Worm (Caenorhabditis elegans): ENCODE data around the gene tag-293.

Gene tag-293

DNA sequence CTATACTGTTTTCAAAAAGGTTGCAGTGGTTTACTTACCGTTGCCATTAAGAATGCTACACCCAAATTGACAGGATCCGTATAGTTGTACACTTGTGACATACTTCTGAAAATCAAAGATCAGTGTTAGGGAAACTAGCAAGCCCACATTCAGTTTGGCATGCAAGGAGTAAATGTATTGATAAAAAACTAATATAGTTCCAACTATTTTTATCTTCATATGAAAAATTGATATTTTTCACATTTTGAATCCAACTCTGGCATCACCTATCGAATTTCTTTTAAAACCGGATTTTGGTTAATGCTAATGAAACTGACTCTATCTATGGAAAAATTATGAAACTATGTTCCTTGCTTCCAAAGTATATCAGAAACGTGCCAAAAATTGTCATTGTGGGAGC lies 30.1 kb downstream of the tag-293 start, which contains the start of gene srx-92:
TSS of gene srx-92 (minus strand) at position 101 of the 400 bp plus-strand sequence.
- TF ChIP-seq unc-120 (tag; optimal IDR thresholded peaks at IDR 0.05; ENCODE audit: poor library complexity, severe bottlenecking) (no peak), M03D4.4 (tag; optimal IDR thresholded peaks at IDR 0.05) (no peak), ceh-83 (GFP tag; optimal IDR thresholded peaks at IDR 0.05) (no peak), cnd-1 (tag; optimal IDR thresholded peaks at IDR 0.05) (no peak), ces-1 (GFP tag; optimal IDR thresholded peaks at IDR 0.05) (no peak), pha-4 (tag; optimal IDR thresholded peaks at IDR 0.05) (no peak)

ce11 chrV:7321915-7322314 lies 33.4 kb downstream of the tag-293 start, which contains the start of gene F10G2.10:
Gene F10G2.10 (plus strand): TSS chrV:7322215.
- TF ChIP-seq snpc-4 (tag; optimal IDR thresholded peaks at IDR 0.05) (no peak), nhr-2 (tag; optimal IDR thresholded peaks at IDR 0.05) (no peak), hlh-1 (tag; optimal IDR thresholded peaks at IDR 0.05) (no peak), M03D4.4 (tag; optimal IDR thresholded peaks at IDR 0.05) (no peak), cnd-1 (tag; optimal IDR thresholded peaks at IDR 0.05) (no peak), lsy-2 (tag; optimal IDR thresholded peaks at IDR 0.05) (no peak), elt-1 (tag; optimal IDR thresholded peaks at IDR 0.05; ENCODE audit: borderline replicate concordance, insufficient read depth) (no peak), sem-2 (GFP tag; optimal IDR thresholded peaks at IDR 0.05) (no peak), mep-1 (tag; optimal IDR thresholded peaks at IDR 0.05) (no peak), ceh-83 (GFP tag; optimal IDR thresholded peaks at IDR 0.05) (no peak), nhr-12 (tag; optimal IDR thresholded peaks at IDR 0.05) (no peak), ces-1 (GFP tag; optimal IDR thresholded peaks at IDR 0.05) (no peak)

DNA sequence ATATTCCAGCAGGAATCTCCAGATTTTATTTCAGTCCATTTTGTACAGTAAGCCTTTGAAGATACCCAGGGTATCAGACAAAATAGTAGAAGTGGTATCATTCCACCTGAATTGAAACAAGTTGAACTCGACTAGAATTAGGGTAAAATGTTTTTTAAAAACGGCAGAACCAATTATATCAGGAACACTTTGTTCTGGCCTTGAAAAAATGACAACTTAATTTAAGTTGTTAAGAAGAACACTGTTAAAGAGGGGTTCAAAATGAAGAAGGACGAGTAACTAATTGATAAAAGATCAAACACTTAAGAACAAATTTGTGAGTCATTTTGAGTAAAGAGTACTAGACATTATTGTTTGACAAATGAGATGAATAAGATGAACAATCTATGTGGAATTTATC lies 34.5 kb downstream of the tag-293 start, which contains the start of gene lmd-4:
TSS of gene lmd-4 (minus strand) at position 101 of the 400 bp plus-strand sequence.
- no peak for TF ChIP-seq elt-1 (tag; optimal IDR thresholded peaks at IDR 0.05; ENCODE audit: borderline replicate concordance, insufficient read depth)
- no peak for TF ChIP-seq unc-62 (GFP tag; optimal IDR thresholded peaks at IDR 0.05)
- TF ChIP-seq nhr-12 (tag; optimal IDR thresholded peaks at IDR 0.05): no peak
- no peak for TF ChIP-seq nhr-237 (tag; optimal IDR thresholded peaks at IDR 0.05)
- no peak for TF ChIP-seq mab-5 (tag; optimal IDR thresholded peaks at IDR 0.05)
- TF ChIP-seq drap-1 (GFP tag; optimal IDR thresholded peaks at IDR 0.05): no peak
- TF ChIP-seq ces-1 (GFP tag; optimal IDR thresholded peaks at IDR 0.05): no peak
- TF ChIP-seq blmp-1 (tag; optimal IDR thresholded peaks at IDR 0.05): no peak
- TF ChIP-seq ceh-43 (GFP tag; optimal IDR thresholded peaks at IDR 0.05): no peak
- TF ChIP-seq cnd-1 (tag; optimal IDR thresholded peaks at IDR 0.05): no peak
- TF ChIP-seq unc-39 (tag; optimal IDR thresholded peaks at IDR 0.05): no peak
- no peak for TF ChIP-seq ztf-11 (tag; optimal IDR thresholded peaks at IDR 0.05)
- TF ChIP-seq nhr-76 (tag; optimal IDR thresholded peaks at IDR 0.05): no peak
- no peak for TF ChIP-seq ceh-39 (tag; optimal IDR thresholded peaks at IDR 0.05)
- no peak for TF ChIP-seq snpc-4 (tag; optimal IDR thresholded peaks at IDR 0.05)

DNA sequence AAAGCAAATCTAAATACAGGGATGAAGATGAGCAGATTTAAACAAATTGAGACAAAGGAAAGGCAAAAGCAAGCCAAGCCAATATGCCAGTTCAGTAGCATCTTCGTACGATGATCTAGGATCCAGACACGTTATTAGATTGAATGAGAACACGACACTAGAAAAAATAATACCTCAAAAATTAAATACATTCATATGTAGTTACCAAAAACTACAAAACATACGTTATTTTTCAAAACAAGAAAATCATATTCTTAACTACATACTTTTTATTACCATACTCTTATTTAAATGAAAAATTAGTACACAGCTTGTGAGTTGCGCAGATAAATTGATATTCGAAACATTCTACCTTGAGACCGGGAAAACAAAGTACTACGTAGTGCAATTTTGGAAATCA lies 42.1 kb downstream of the tag-293 start, which contains the start of gene srx-6:
TSS of gene srx-6 (minus strand) at position 101 of the 400 bp plus-strand sequence.
- TF ChIP-seq unc-120 (tag; optimal IDR thresholded peaks at IDR 0.05; ENCODE audit: poor library complexity, severe bottlenecking) (no peak), lsy-2 (tag; optimal IDR thresholded peaks at IDR 0.05) (no peak), mls-2 (tag; optimal IDR thresholded peaks at IDR 0.05) (no peak), nhr-12 (tag; optimal IDR thresholded peaks at IDR 0.05) (no peak), hlh-1 (tag; optimal IDR thresholded peaks at IDR 0.05) (no peak), elt-3 (tag; optimal IDR thresholded peaks at IDR 0.05) (no peak), sem-2 (GFP tag; optimal IDR thresholded peaks at IDR 0.05) (no peak), pha-4 (tag; optimal IDR thresholded peaks at IDR 0.05) (no peak), ceh-83 (GFP tag; optimal IDR thresholded peaks at IDR 0.05) (no peak), cnd-1 (tag; optimal IDR thresholded peaks at IDR 0.05) (no peak), unc-62 (GFP tag; optimal IDR thresholded peaks at IDR 0.05) (no peak), ham-2 (GFP tag; optimal IDR thresholded peaks at IDR 0.05) (no peak), mab-5 (tag; optimal IDR thresholded peaks at IDR 0.05) (no peak), nhr-2 (tag; optimal IDR thresholded peaks at IDR 0.05) (no peak), zip-8 (tag; optimal IDR thresholded peaks at IDR 0.05) (no peak), flh-1 (GFP tag; optimal IDR thresholded peaks at IDR 0.05) (no peak)

DNA sequence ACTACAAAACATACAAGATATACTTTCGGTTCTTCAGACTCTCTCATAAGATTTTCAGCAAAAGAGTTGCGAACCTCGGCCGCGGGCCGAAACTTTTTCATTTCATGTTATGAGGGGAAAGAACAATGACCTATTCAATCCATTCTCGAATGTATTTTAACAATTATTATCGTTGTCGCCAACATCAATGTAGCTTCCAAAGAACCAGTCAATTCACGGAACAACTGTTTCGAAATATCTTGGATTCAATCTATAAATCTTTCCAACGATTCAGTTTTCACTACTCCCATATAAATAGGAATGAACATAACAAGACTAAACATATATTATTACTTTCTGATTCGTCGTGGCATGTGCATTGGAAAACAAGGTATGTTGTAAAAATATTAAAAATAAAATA lies 48.3 kb downstream of the tag-293 start, which contains the start of gene F07G11.1:
TSS of gene F07G11.1 (plus strand) at position 301 of the 400 bp plus-strand sequence.
- no peak for TF ChIP-seq ceh-43 (GFP tag; optimal IDR thresholded peaks at IDR 0.05)
- no peak for TF ChIP-seq zip-8 (tag; optimal IDR thresholded peaks at IDR 0.05)
- no peak for TF ChIP-seq flh-1 (GFP tag; optimal IDR thresholded peaks at IDR 0.05)
- no peak for TF ChIP-seq ces-1 (GFP tag; optimal IDR thresholded peaks at IDR 0.05)
- no peak for TF ChIP-seq cnd-1 (tag; optimal IDR thresholded peaks at IDR 0.05)
- TF ChIP-seq mep-1 (tag; optimal IDR thresholded peaks at IDR 0.05): no peak
- no peak for TF ChIP-seq elt-3 (tag; optimal IDR thresholded peaks at IDR 0.05)
- TF ChIP-seq ceh-39 (tag; optimal IDR thresholded peaks at IDR 0.05): no peak
- no peak for TF ChIP-seq drap-1 (GFP tag; optimal IDR thresholded peaks at IDR 0.05)
- TF ChIP-seq M03D4.4 (tag; optimal IDR thresholded peaks at IDR 0.05): no peak
- TF ChIP-seq nhr-237 (tag; optimal IDR thresholded peaks at IDR 0.05): no peak
- no peak for TF ChIP-seq snpc-4 (tag; optimal IDR thresholded peaks at IDR 0.05)
- TF ChIP-seq sptf-1 (tag; optimal IDR thresholded peaks at IDR 0.05): no peak
- no peak for TF ChIP-seq nhr-76 (tag; optimal IDR thresholded peaks at IDR 0.05)
- TF ChIP-seq ceh-83 (GFP tag; optimal IDR thresholded peaks at IDR 0.05): no peak
- no peak for TF ChIP-seq sem-2 (GFP tag; optimal IDR thresholded peaks at IDR 0.05)
- no peak for TF ChIP-seq mls-2 (tag; optimal IDR thresholded peaks at IDR 0.05)
- TF ChIP-seq nhr-2 (tag; optimal IDR thresholded peaks at IDR 0.05): no peak
- no peak for TF ChIP-seq mab-5 (tag; optimal IDR thresholded peaks at IDR 0.05)
